Fruit fly (Drosophila melanogaster) whole organism, prepupa: Measurements from ENCODE around the gene Jon66Ci.

Experiments used
- CG1621 ChIP-seq: fragments of 200-800 bp; sonication (Bioruptor generic); optimal IDR thresholded peaks from 3 replicates; lab custom pipeline; 2018; ENCODE audit warnings: missing biosample characterization, mild to moderate bottlenecking, missing genetic modification characterization
- CG3919 ChIP-seq: fragments of 200-800 bp; sonication (Bioruptor generic); optimal IDR thresholded peaks from 3 replicates; lab custom pipeline; 2016; ENCODE audit warnings: missing biosample characterization, missing genetic modification characterization
- CG4318 ChIP-seq: fragments of 200-800 bp; sonication (Bioruptor generic); optimal IDR thresholded peaks from 3 replicates; lab custom pipeline; 2017; ENCODE audit warnings: missing biosample characterization, mild to moderate bottlenecking, missing genetic modification characterization
- Gug ChIP-seq: fragments of 200-800 bp; sonication (Bioruptor generic); IDR thresholded peaks from 2 replicates; pipeline ENCODE4 v1.3.6; 2022; ENCODE audit warnings: missing biosample characterization, missing genetic modification characterization
- Lpt ChIP-seq: fragments of 200-800 bp; sonication (Bioruptor generic); optimal IDR thresholded peaks from 3 replicates; lab custom pipeline; 2016; ENCODE audit warnings: missing biosample characterization, missing genetic modification characterization
- Sox102F ChIP-seq: fragments of 200-800 bp; sonication (Bioruptor generic); optimal IDR thresholded peaks from 2 replicates; lab custom pipeline; 2016; ENCODE audit warnings: missing biosample characterization, mild to moderate bottlenecking, missing genetic modification characterization
- dsx ChIP-seq: fragments of 200-800 bp; optimal IDR thresholded peaks from 3 replicates; lab custom pipeline; 2019; ENCODE audit warnings: missing biosample characterization, mild to moderate bottlenecking, missing genetic modification characterization, moderate library complexity; ENCODE audit not compliant: poor library complexity, severe bottlenecking

DNA sequence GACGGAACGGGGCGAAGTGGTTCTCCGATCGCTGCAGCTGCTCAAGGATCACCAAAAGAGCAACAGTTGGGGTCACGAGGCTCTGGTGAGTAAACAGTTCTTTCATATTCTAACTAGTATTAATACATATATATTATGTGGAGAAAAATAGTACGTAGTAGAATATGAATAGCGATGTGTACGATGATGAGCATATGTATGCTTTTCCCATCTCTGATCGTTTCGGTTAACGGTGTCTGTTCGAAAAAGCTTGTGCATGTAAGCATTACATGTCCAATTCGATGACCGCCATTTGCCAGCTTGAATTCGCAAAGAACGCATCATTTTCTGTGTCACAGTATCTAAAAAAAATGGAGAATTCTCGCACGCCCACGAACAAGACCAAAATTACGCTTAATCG is 21.4 kb downstream of the Jon66Ci start, which contains the start of the genes Oseg1 and mtrm:
- no peak for TF ChIP-seq Lpt
- TF ChIP-seq CG1621 (tag; lab: Kevin White, UChicago), result no peak
- no peak for TF ChIP-seq Sox102F (GFP tag; lab: Kevin White, UChicago)
- no peak for TF ChIP-seq dsx (GFP tag; lab: Kevin White, UChicago)
- no peak for TF ChIP-seq CG3919 (GFP tag; lab: Kevin White, UChicago)
- no peak for TF ChIP-seq Gug (GFP tag; lab: Robert Waterston, UW)
- TF ChIP-seq CG4318 (GFP tag; lab: Kevin White, UChicago), result no peak
